Worm (Caenorhabditis elegans) whole organism, young adult: ENCODE results near the gene uaf-1.

Experiments
- B0035.1 ChIP-seq: sonication (generic microtip); optimal IDR thresholded peaks from 2 replicates; lab custom pipeline; 2016; ENCODE audit warnings: missing genetic modification characterization, mild to moderate bottlenecking, missing compliant biosample characterization, missing genotype, missing genetic modification reagents
- C06A6.2 ChIP-seq: fragments of 200-800 bp; sonication (Bioruptor generic); conservative IDR thresholded peaks from 2 replicates; pipeline ENCODE4 v1.3.6; 2022; ENCODE audit warnings: missing genetic modification characterization, missing compliant biosample characterization
- F33H1.4 ChIP-seq: fragments of 200-800 bp; sonication (Bioruptor generic); IDR thresholded peaks from 2 replicates; pipeline ENCODE4 v1.3.6; 2022; ENCODE audit warnings: missing genetic modification reagents, missing genetic modification characterization, missing compliant biosample characterization
- F37B4.10 ChIP-seq: fragments of 200-800 bp; sonication (Bioruptor generic); IDR thresholded peaks from 2 replicates; pipeline ENCODE4 v1.3.6; 2022; ENCODE audit warnings: missing genetic modification characterization, missing compliant biosample characterization
- F49E8.2 ChIP-seq: sonication (generic microtip); optimal IDR thresholded peaks from 3 replicates; lab custom pipeline; 2017; ENCODE audit warnings: missing genetic modification characterization, mild to moderate bottlenecking, missing compliant biosample characterization, antibody characterized with exemption, moderate library complexity; ENCODE audit not compliant: insufficient read depth
- F57A8.1 ChIP-seq: fragments of 200-800 bp; sonication (Bioruptor generic); optimal IDR thresholded peaks from 2 replicates; lab custom pipeline; 2018; ENCODE audit warnings: mild to moderate bottlenecking, missing genetic modification characterization, moderate library complexity, missing compliant biosample characterization
- F57C9.4 ChIP-seq: sonication (generic microtip); optimal IDR thresholded peaks from 2 replicates; lab custom pipeline; 2017; ENCODE audit warnings: mild to moderate bottlenecking, missing genetic modification characterization, missing compliant biosample characterization
- T07F8.4 ChIP-seq: sonication (generic microtip); optimal IDR thresholded peaks from 2 replicates; lab custom pipeline; 2016; ENCODE audit warnings: mild to moderate bottlenecking, missing genetic modification characterization, moderate library complexity, missing compliant biosample characterization
- Y53F4B.3 ChIP-seq: fragments of 200-800 bp; sonication (Bioruptor generic); IDR thresholded peaks from 2 replicates; pipeline ENCODE4 v1.3.6; 2022; ENCODE audit warnings: missing genetic modification reagents, missing genetic modification characterization, missing compliant biosample characterization
- Y53G8AR.9 ChIP-seq: fragments of 200-800 bp; sonication (Bioruptor generic); conservative IDR thresholded peaks from 2 replicates; pipeline ENCODE4 v1.3.6; 2022; ENCODE audit warnings: missing genetic modification reagents, missing genetic modification characterization, missing compliant biosample characterization
- Y56A3A.18 ChIP-seq: fragments of 200-800 bp; sonication (Bioruptor generic); IDR thresholded peaks from 2 replicates; pipeline ENCODE4 v1.3.6; 2022; ENCODE audit warnings: missing genetic modification reagents, missing genetic modification characterization, missing compliant biosample characterization
- Y79H2A.3 ChIP-seq: fragments of 200-800 bp; sonication (Bioruptor generic); conservative IDR thresholded peaks from 2 replicates; pipeline ENCODE4 v1.3.6; 2022; ENCODE audit warnings: missing genetic modification reagents, missing genetic modification characterization, missing compliant biosample characterization
- akir-1 ChIP-seq: fragments of 200-800 bp; sonication (Bioruptor generic); optimal IDR thresholded peaks from 2 replicates; lab custom pipeline; 2018; ENCODE audit warnings: mild to moderate bottlenecking, missing genetic modification characterization, moderate library complexity, missing compliant biosample characterization
- bed-1 ChIP-seq: fragments of 200-800 bp; sonication (Bioruptor generic); IDR thresholded peaks from 2 replicates; pipeline ENCODE4 v1.3.6; 2022; ENCODE audit warnings: missing genetic modification reagents, missing genetic modification characterization, missing compliant biosample characterization
- bed-2 ChIP-seq: fragments of 200-800 bp; sonication (Bioruptor generic); IDR thresholded peaks from 2 replicates; pipeline ENCODE4 v1.3.6; 2022; ENCODE audit warnings: missing genetic modification reagents, missing genetic modification characterization, missing compliant biosample characterization
- cebp-1 ChIP-seq, 2 experiments: fragments of 200-800 bp in 1 of 2; sonication (Bioruptor generic) in 1 of 2; sonication (generic microtip) in 1 of 2; IDR thresholded peaks in 1 of 2; optimal IDR thresholded peaks in 1 of 2; 2 replicates each; pipeline versions ENCODE4 v1.3.6 to Lab custom; 2017 to 2022; ENCODE audit warnings: missing compliant biosample characterization in 2 of 2, missing genetic modification characterization in 2 of 2, mild to moderate bottlenecking in 1 of 2, missing genetic modification reagents in 1 of 2, moderate library complexity in 1 of 2
- cebp-2 ChIP-seq: fragments of 200-800 bp; sonication (Bioruptor generic); IDR thresholded peaks from 2 replicates; pipeline ENCODE4 v1.3.6; 2022; ENCODE audit warnings: missing genetic modification characterization, missing compliant biosample characterization
- ceh-27 ChIP-seq: fragments of 200-800 bp; sonication (Bioruptor generic); optimal IDR thresholded peaks from 2 replicates; lab custom pipeline; 2018; ENCODE audit warnings: mild to moderate bottlenecking, missing genetic modification characterization, moderate library complexity, missing compliant biosample characterization
- ceh-58 ChIP-seq: fragments of 200-800 bp; sonication (Bioruptor generic); IDR thresholded peaks from 2 replicates; pipeline ENCODE4 v1.3.6; 2022; ENCODE audit warnings: missing genetic modification characterization, missing compliant biosample characterization
- ceh-91 ChIP-seq: fragments of 200-800 bp; sonication (Bioruptor generic); IDR thresholded peaks from 2 replicates; pipeline ENCODE4 v1.3.6; 2022; ENCODE audit warnings: missing genetic modification reagents, missing genetic modification characterization, missing compliant biosample characterization
- dox-1 ChIP-seq: fragments of 200-800 bp; sonication (Bioruptor generic); IDR thresholded peaks from 2 replicates; pipeline ENCODE4 v1.3.6; 2022; ENCODE audit warnings: missing genetic modification reagents, missing genetic modification characterization, missing compliant biosample characterization
- dpff-1 ChIP-seq: sonication (generic microtip); optimal IDR thresholded peaks from 2 replicates; lab custom pipeline; 2017; ENCODE audit warnings: mild to moderate bottlenecking, missing genetic modification characterization, missing compliant biosample characterization
- egl-44 ChIP-seq: fragments of 200-800 bp; sonication (Bioruptor generic); IDR thresholded peaks from 2 replicates; pipeline ENCODE4 v1.3.6; 2022; ENCODE audit warnings: missing genetic modification reagents, missing genetic modification characterization, missing compliant biosample characterization
- egrh-3 ChIP-seq: fragments of 200-800 bp; sonication (Bioruptor generic); IDR thresholded peaks from 2 replicates; pipeline ENCODE4 v1.3.6; 2022; ENCODE audit warnings: missing genetic modification reagents, missing genetic modification characterization, missing compliant biosample characterization
- fkh-3 ChIP-seq: sonication (generic microtip); optimal IDR thresholded peaks from 2 replicates; lab custom pipeline; 2016; ENCODE audit warnings: mild to moderate bottlenecking, missing genetic modification characterization, missing compliant biosample characterization
- let-526 ChIP-seq: fragments of 200-800 bp; sonication (Bioruptor generic); IDR thresholded peaks from 2 replicates; pipeline ENCODE4 v1.3.6; 2022; ENCODE audit warnings: missing genetic modification reagents, missing genetic modification characterization, missing compliant biosample characterization
- lin-26 ChIP-seq: fragments of 200-800 bp; sonication (Bioruptor generic); IDR thresholded peaks from 2 replicates; pipeline ENCODE4 v1.3.6; 2022; ENCODE audit warnings: missing genetic modification reagents, missing genetic modification characterization, missing compliant biosample characterization
- lin-54 ChIP-seq: fragments of 200-800 bp; sonication (Bioruptor generic); optimal IDR thresholded peaks from 2 replicates; lab custom pipeline; 2018; ENCODE audit warnings: mild to moderate bottlenecking, missing genetic modification characterization, missing compliant biosample characterization
- madf-6 ChIP-seq: fragments of 200-800 bp; sonication (Bioruptor generic); IDR thresholded peaks from 2 replicates; pipeline ENCODE4 v1.3.6; 2022; ENCODE audit warnings: missing genetic modification reagents, missing genetic modification characterization, missing compliant biosample characterization
- nfya-2 ChIP-seq: fragments of 200-800 bp; sonication (Bioruptor generic); IDR thresholded peaks from 2 replicates; pipeline ENCODE4 v1.3.6; 2022; ENCODE audit warnings: missing genetic modification reagents, missing genetic modification characterization, missing compliant biosample characterization
- nhr-120 ChIP-seq: fragments of 200-800 bp; sonication (Bioruptor generic); IDR thresholded peaks from 2 replicates; pipeline ENCODE4 v1.3.6; 2022; ENCODE audit warnings: missing genetic modification characterization, missing compliant biosample characterization
- nhr-80 ChIP-seq: sonication (generic microtip); optimal IDR thresholded peaks from 2 replicates; lab custom pipeline; 2016; ENCODE audit warnings: missing genetic modification characterization, missing compliant biosample characterization
- rec-8 ChIP-seq, 2 experiments: sonication (generic microtip); optimal IDR thresholded peaks; 2 replicates each; lab custom pipeline; 2016; ENCODE audit warnings: mild to moderate bottlenecking in 2 of 2, missing genetic modification characterization in 2 of 2, missing genetic modification reagents in 2 of 2, missing genotype in 2 of 2, missing biosample characterization in 1 of 2, missing compliant biosample characterization in 1 of 2, moderate library complexity in 1 of 2
- repo-1 ChIP-seq: sonication (generic microtip); optimal IDR thresholded peaks from 2 replicates; lab custom pipeline; 2017; ENCODE audit warnings: mild to moderate bottlenecking, missing genetic modification characterization, missing compliant biosample characterization
- sdz-38 ChIP-seq: sonication (generic microtip); optimal IDR thresholded peaks from 2 replicates; lab custom pipeline; 2016; ENCODE audit warnings: missing genotype, missing genetic modification characterization, missing compliant biosample characterization
- snpc-1.3 ChIP-seq: sonication (generic microtip); optimal IDR thresholded peaks from 2 replicates; lab custom pipeline; 2017; ENCODE audit warnings: missing genetic modification characterization, mild to moderate bottlenecking, missing compliant biosample characterization, antibody characterized with exemption, moderate library complexity, missing genotype, missing genetic modification reagents; ENCODE audit not compliant: insufficient read depth
- tlf-1 ChIP-seq: fragments of 200-800 bp; sonication (Bioruptor generic); optimal IDR thresholded peaks from 2 replicates; lab custom pipeline; 2018; ENCODE audit warnings: mild to moderate bottlenecking, missing genetic modification characterization, missing compliant biosample characterization
- xnd-1 ChIP-seq: sonication (generic microtip); optimal IDR thresholded peaks from 2 replicates; lab custom pipeline; 2016; ENCODE audit warnings: missing genotype, missing genetic modification reagents, missing genetic modification characterization, missing compliant biosample characterization
- ztf-18 ChIP-seq: sonication (generic microtip); optimal IDR thresholded peaks from 2 replicates; lab custom pipeline; 2016; ENCODE audit warnings: missing genotype, mild to moderate bottlenecking, missing genetic modification characterization, missing compliant biosample characterization
- ztf-22 ChIP-seq: fragments of 200-800 bp; sonication (Bioruptor generic); optimal IDR thresholded peaks from 2 replicates; lab custom pipeline; 2018; ENCODE audit warnings: mild to moderate bottlenecking, missing genetic modification characterization, moderate library complexity, missing compliant biosample characterization
- ztf-28 ChIP-seq: fragments of 200-800 bp; sonication (Bioruptor generic); IDR thresholded peaks from 2 replicates; pipeline ENCODE4 v1.3.6; 2022; ENCODE audit warnings: missing genetic modification reagents, missing genetic modification characterization, missing compliant biosample characterization

uaf-1 gene

DNA sequence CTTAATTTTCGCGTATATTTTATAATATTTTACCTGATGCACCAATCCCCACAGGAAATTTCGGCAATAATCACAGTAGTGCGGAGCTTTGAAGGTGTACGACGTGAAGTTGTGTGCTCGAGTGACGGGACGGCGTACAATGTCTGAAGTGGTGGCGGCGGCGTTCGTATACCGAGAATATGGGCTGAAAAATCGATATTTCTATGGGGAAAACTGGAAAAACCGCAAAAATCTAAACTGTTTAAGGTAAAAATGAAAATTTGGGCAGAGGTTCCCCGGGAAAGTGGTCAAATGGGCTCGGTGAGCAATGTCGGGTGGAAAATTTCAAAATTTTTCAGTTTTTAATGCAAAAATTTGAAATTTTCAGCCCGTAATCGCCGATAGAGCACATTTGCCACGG, 41.5 kb downstream of the uaf-1 start:
- TF ChIP-seq Y53F4B.3 (GFP tag; lab: Robert Waterston, UW) (no peak), nfya-2 (GFP tag; lab: Robert Waterston, UW) (no peak), ztf-18 (tag; lab: Kevin White, UChicago) (no peak), F57C9.4 (tag; lab: Kevin White, UChicago) (no peak), akir-1 (GFP tag; lab: Kevin White, UChicago) (no peak), snpc-1.3 (tag; lab: Kevin White, UChicago) (no peak), F37B4.10 (GFP tag; lab: Robert Waterston, UW) (no peak), Y53G8AR.9 (0 out of 2 replicates have a peak, but pooled peaks have one; percentile 45), lin-26 (GFP tag; lab: Robert Waterston, UW) (0 out of 2 replicates have a peak, but pooled peaks have one; percentile 30), ceh-91 (GFP tag; lab: Robert Waterston, UW) (no peak), madf-6 (peak; percentile 45; the same call in 1 of the 2 replicates), bed-1 (GFP tag; lab: Robert Waterston, UW) (no peak), Y56A3A.18 (GFP tag; lab: Robert Waterston, UW) (0 out of 2 replicates have a peak, but pooled peaks have one; percentile 27), ztf-28 (GFP tag; lab: Robert Waterston, UW) (peak; percentile 54; the same call in 1 of the 2 replicates)

DNA sequence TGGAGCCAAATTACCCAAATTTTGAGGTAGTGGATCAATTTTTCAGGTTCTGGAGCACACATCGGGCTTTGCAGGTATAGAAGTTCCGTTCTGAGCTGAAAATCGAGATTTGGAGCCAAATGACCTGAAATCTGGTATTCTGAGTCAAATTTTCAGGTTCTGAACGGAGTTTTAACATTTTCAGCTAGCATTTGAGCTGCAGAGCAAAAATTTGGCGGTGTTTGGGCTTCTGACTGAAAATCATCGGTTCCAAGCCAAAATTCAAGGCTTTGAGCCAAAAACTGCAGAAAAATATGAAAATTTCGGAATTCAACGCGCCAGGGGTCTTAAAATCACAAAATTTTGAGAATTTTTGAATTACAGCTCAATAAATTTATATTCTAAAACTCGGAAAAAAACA, 45.4 kb downstream of the uaf-1 start, which contains the start of the genes clc-26 and E_BE45912.2:
Gene clc-26, minus strand, starts transcription at position 101 of the 400 bp plus-strand sequence.
Gene E_BE45912.2, minus strand, starts transcription at position 139 of the 400 bp plus-strand sequence.
- TF ChIP-seq T07F8.4 (tag; lab: Kevin White, UChicago) (no peak), fkh-3 (no peak), F49E8.2 (no peak), egrh-3 (GFP tag; lab: Robert Waterston, UW) (no peak), egl-44 (no peak), nhr-120 (GFP tag; lab: Robert Waterston, UW) (no peak), Y79H2A.3 (GFP tag; lab: Robert Waterston, UW) (no peak), xnd-1 (no peak), dpff-1 (no peak), bed-1 (GFP tag; lab: Robert Waterston, UW) (no peak), F57A8.1 (GFP tag; lab: Kevin White, UChicago) (no peak), repo-1 (tag; lab: Kevin White, UChicago) (no peak), B0035.1 (tag; lab: Kevin White, UChicago) (no peak), ceh-27 (GFP tag; lab: Kevin White, UChicago) (no peak), C06A6.2 (GFP tag; lab: Robert Waterston, UW) (no peak), cebp-2 (no peak), F33H1.4 (GFP tag; lab: Robert Waterston, UW) (no peak), let-526 (GFP tag; lab: Robert Waterston, UW) (no peak), bed-2 (GFP tag; lab: Robert Waterston, UW) (no peak)

DNA sequence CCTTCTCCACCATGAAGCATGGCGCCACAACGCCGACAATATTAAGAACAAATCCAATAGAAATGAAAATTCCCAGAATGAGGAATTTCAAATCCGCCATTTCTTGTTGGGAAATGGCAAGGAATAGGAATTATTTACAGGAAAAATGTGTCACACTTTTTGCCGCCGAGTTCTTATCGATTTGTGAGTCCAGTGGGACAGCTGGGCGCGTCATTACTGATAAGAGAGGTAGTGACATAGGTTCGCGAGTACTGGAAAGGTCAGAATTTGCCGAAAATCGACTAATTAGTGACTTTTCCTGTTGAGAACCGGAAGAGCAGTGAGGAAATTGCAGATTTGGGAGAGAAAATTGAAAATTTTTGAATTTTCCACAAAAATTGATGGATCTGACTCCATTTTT, 48.1 kb downstream of the uaf-1 start:
- TF ChIP-seq dox-1 (GFP tag; lab: Robert Waterston, UW) (0 out of 2 replicates have a peak, but pooled peaks have one; percentile 47), nhr-80 (tag; lab: Kevin White, UChicago) (peak; percentile 67), sdz-38 (tag; lab: Kevin White, UChicago) (no peak)

- TF ChIP-seq nhr-120 (GFP tag; lab: Robert Waterston, UW) (no peak), ceh-58 (GFP tag; lab: Robert Waterston, UW) (no peak), ztf-28 (GFP tag; lab: Robert Waterston, UW) (no peak), ztf-22 (no peak), nhr-80 (tag; lab: Kevin White, UChicago) (peak; percentile 19), cebp-1 (GFP tag; IDR thresholded peaks at IDR 0.05; lab: Robert Waterston, UW) (no peak; the same call in 1 of the 2 replicates), cebp-1 (tag; optimal IDR thresholded peaks at IDR 0.05; lab: Kevin White, UChicago) (peak; percentile 33), tlf-1 (GFP tag; lab: Kevin White, UChicago) (no peak), lin-54 (GFP tag; lab: Kevin White, UChicago) (no peak), rec-8 (tag; optimal IDR thresholded peaks at IDR 0.05; lab: Kevin White, UChicago) (no peak)
These were observed 50.1 kb downstream of the uaf-1 start, which contains the start of gene clc-25 for ce11 chrIII:1026261-1026660. Gene clc-25 (minus strand): TSS chrIII:1026361.
